Fruit fly (Drosophila melanogaster) S2 (cell line): ENCODE data around the gene LKRSDH.

Experiments used
- CG8478 ChIP-seq: fragments of >200 bp; optimal IDR thresholded peaks from 2 replicates; lab custom pipeline; 2018
- CTCF ChIP-seq, 2 experiments: fragments of >200 bp; optimal IDR thresholded peaks; 2 replicates each; lab custom pipeline; 2018

- TF ChIP-seq CG8478 (no peak), CTCF (optimal IDR thresholded peaks at IDR 0.05; lab: Kevin White, UChicago) (no peak)
Observed at dm6 chr2L:7754539-7754938, 41.2 kb downstream of the LKRSDH start.
